Fruit fly (Drosophila melanogaster): Measurements from ENCODE around the gene IntS12.

Gene IntS12

dm6 chr3R:26831861-26832260 is 31.3 kb upstream of the IntS12 start (continued):
- TF ChIP-seq CG7368 (GFP tag; optimal IDR thresholded peaks at IDR 0.05) (no peak), CG6163 (GFP tag; IDR thresholded peaks at IDR 0.05) (peak; percentile 73; the same call in 2 of the 3 replicates), svp (GFP tag) (peak; percentile 39), eg (GFP tag; IDR thresholded peaks at IDR 0.05) (0 out of 3 replicates have a peak, but pooled peaks have one; percentile 43), CG6854 (GFP tag; optimal IDR thresholded peaks at IDR 0.05) (no peak), CG6808 (GFP tag; optimal IDR thresholded peaks at IDR 0.05) (peak; percentile 51)

- TF ChIP-seq cyc (GFP tag; optimal IDR thresholded peaks at IDR 0.05) (no peak), CG3919 (GFP tag; optimal IDR thresholded peaks at IDR 0.05) (no peak), CG8319 (GFP tag; optimal IDR thresholded peaks at IDR 0.05) (no peak), CG6163 (GFP tag; IDR thresholded peaks at IDR 0.05) (no peak), Sox14 (GFP tag; optimal IDR thresholded peaks at IDR 0.05) (no peak), dac (GFP tag; optimal IDR thresholded peaks at IDR 0.05) (no peak), Lpt (GFP tag; optimal IDR thresholded peaks at IDR 0.05) (no peak), CG3032 (tag; optimal IDR thresholded peaks at IDR 0.05) (no peak), CG7368 (GFP tag; optimal IDR thresholded peaks at IDR 0.05) (no peak), CG11294 (GFP tag; IDR thresholded peaks at IDR 0.05) (no peak), CG31627 (GFP tag; optimal IDR thresholded peaks at IDR 0.05) (no peak), Hr4 (GFP tag; optimal IDR thresholded peaks at IDR 0.05) (no peak), CG6792 (GFP tag; optimal IDR thresholded peaks at IDR 0.05) (no peak), CG11762 (GFP tag; optimal IDR thresholded peaks at IDR 0.05; ENCODE audit: insufficient read depth) (no peak), spab (GFP tag; optimal IDR thresholded peaks at IDR 0.05) (peak; percentile 3), CG10631 (GFP tag; optimal IDR thresholded peaks at IDR 0.05) (peak; percentile 24), topi (GFP tag; optimal IDR thresholded peaks at IDR 0.05) (no peak), Eip75B (GFP tag; optimal IDR thresholded peaks at IDR 0.05) (peak; percentile 1), Eip78C (GFP tag) (peak; percentile 60), vri (GFP tag; optimal IDR thresholded peaks at IDR 0.05) (no peak), fd85E (GFP tag; optimal IDR thresholded peaks at IDR 0.05) (no peak), ss (GFP tag; optimal IDR thresholded peaks at IDR 0.05) (peak in 1 of 2 experiments; percentile 4), CG15336 (GFP tag; IDR thresholded peaks at IDR 0.05) (no peak), dsx (GFP tag; optimal IDR thresholded peaks at IDR 0.05; ENCODE audit: poor library complexity, severe bottlenecking) (no peak), Hr39 (GFP tag; optimal IDR thresholded peaks at IDR 0.05) (no peak), fd59A (GFP tag; optimal IDR thresholded peaks at IDR 0.05) (no peak), Ets96B (tag; optimal IDR thresholded peaks at IDR 0.05) (no peak), CG6276 (GFP tag; optimal IDR thresholded peaks at IDR 0.05) (no peak), Gug (GFP tag; IDR thresholded peaks at IDR 0.05) (no peak), Sox102F (GFP tag; optimal IDR thresholded peaks at IDR 0.05) (no peak), lz (GFP tag; optimal IDR thresholded peaks at IDR 0.05) (peak; percentile 5), CG1621 (tag; optimal IDR thresholded peaks at IDR 0.05) (no peak), acj6 (GFP tag; optimal IDR thresholded peaks at IDR 0.05) (no peak), eg (GFP tag; IDR thresholded peaks at IDR 0.05) (no peak), Smox (GFP tag; optimal IDR thresholded peaks at IDR 0.05) (peak; percentile 2), Sox15 (GFP tag; optimal IDR thresholded peaks at IDR 0.05) (no peak), OdsH (GFP tag; optimal IDR thresholded peaks at IDR 0.05) (no peak), CG32006 (GFP tag; optimal IDR thresholded peaks at IDR 0.05) (no peak), Hr38 (GFP tag; optimal IDR thresholded peaks at IDR 0.05) (no peak), CG9139 (GFP tag; optimal IDR thresholded peaks at IDR 0.05) (no peak), CG6808 (GFP tag; optimal IDR thresholded peaks at IDR 0.05) (no peak), CG11902 (GFP tag; optimal IDR thresholded peaks at IDR 0.05) (no peak), CG8119 (GFP tag; IDR thresholded peaks at IDR 0.05) (no peak), CG34406 (GFP tag; optimal IDR thresholded peaks at IDR 0.05) (no peak), CG10669 (GFP tag; optimal IDR thresholded peaks at IDR 0.05) (no peak), CG4318 (GFP tag; optimal IDR thresholded peaks at IDR 0.05) (no peak), pdm3 (GFP tag; optimal IDR thresholded peaks at IDR 0.05) (no peak), salr (GFP tag; optimal IDR thresholded peaks at IDR 0.05) (no peak), Eip93F (GFP tag; optimal IDR thresholded peaks at IDR 0.05) (no peak)
These were observed 16.7 kb upstream of the IntS12 start for dm6 chr3R:26846446-26846845.

Measured in whole organism, prepupa.